Worm (Caenorhabditis elegans) whole organism, L1 larva: ENCODE data around the gene pqn-96.

ENCODE experiments used
- C16A3.4 ChIP-seq: fragments of 150-350 bp; optimal IDR thresholded peaks from 2 replicates; lab custom pipeline; 2014; ENCODE audit warnings: missing biosample characterization, missing genetic modification characterization
- C34B4.2 ChIP-seq: sonication (generic microtip); optimal IDR thresholded peaks from 2 replicates; lab custom pipeline; 2017; ENCODE audit warnings: mild to moderate bottlenecking, missing genetic modification characterization, missing compliant biosample characterization
- aly-2 ChIP-seq: fragments of 150-350 bp; optimal IDR thresholded peaks from 2 replicates; lab custom pipeline; 2014; ENCODE audit warnings: missing biosample characterization, missing genetic modification characterization
- ama-1 ChIP-seq: fragments of 150-350 bp; optimal IDR thresholded peaks from 2 replicates; lab custom pipeline; 2014
- ceh-63 ChIP-seq: fragments of 200-800 bp; sonication (Bioruptor generic); optimal IDR thresholded peaks from 2 replicates; lab custom pipeline; 2018; ENCODE audit warnings: mild to moderate bottlenecking, missing genetic modification characterization, missing compliant biosample characterization
- ceh-8 ChIP-seq: fragments of 200-800 bp; sonication (Bioruptor generic); optimal IDR thresholded peaks from 2 replicates; lab custom pipeline; 2018; ENCODE audit warnings: mild to moderate bottlenecking, missing genetic modification characterization, moderate library complexity, missing compliant biosample characterization
- ceh-82 ChIP-seq, 3 experiments: fragments of 150-350 bp in 1 of 3; sonication (generic microtip) in 2 of 3; optimal IDR thresholded peaks; 2 replicates each; lab custom pipeline; 2014 to 2017; ENCODE audit warnings: missing biosample characterization in 3 of 3, missing genetic modification characterization in 3 of 3
- ces-1 ChIP-seq: fragments of 150-350 bp; optimal IDR thresholded peaks from 2 replicates; lab custom pipeline; 2014; ENCODE audit warnings: missing biosample characterization, missing genetic modification reagents, missing genetic modification characterization
- dpl-1 ChIP-seq, 3 experiments: fragments of 150-350 bp in 2 of 3; sonication (generic microtip) in 1 of 3; optimal IDR thresholded peaks; 2 replicates each; lab custom pipeline; 2014 to 2017; ENCODE audit warnings: missing biosample characterization in 3 of 3, missing genetic modification characterization in 3 of 3, missing genetic modification reagents in 3 of 3
- dsc-1 ChIP-seq: sonication (generic microtip); optimal IDR thresholded peaks from 2 replicates; lab custom pipeline; 2016; ENCODE audit warnings: mild to moderate bottlenecking, missing genetic modification characterization, missing compliant biosample characterization
- efl-1 ChIP-seq, 4 experiments: fragments of 150-350 bp; optimal IDR thresholded peaks in 3 of 4; peaks in 1 of 4; 1 replicate in 1 of 4; 2 replicates in 3 of 4; lab custom pipeline; 2014; ENCODE audit warnings: missing biosample characterization in 2 of 4, missing genetic modification characterization in 2 of 4, missing genetic modification reagents in 2 of 4
- egl-13 ChIP-seq: sonication (generic microtip); optimal IDR thresholded peaks from 2 replicates; lab custom pipeline; 2016; ENCODE audit warnings: missing genotype, missing genetic modification reagents, missing genetic modification characterization, missing compliant biosample characterization
- egl-27 ChIP-seq, 2 experiments: fragments of 150-350 bp in 1 of 2; sonication (generic microtip); optimal IDR thresholded peaks; 3 replicates each; lab custom pipeline; 2017 to 2018; ENCODE audit warnings: missing biosample characterization in 2 of 2, missing genetic modification characterization in 2 of 2, missing genetic modification reagents in 2 of 2
- elt-2 ChIP-seq: sonication (generic microtip); optimal IDR thresholded peaks from 2 replicates; lab custom pipeline; 2016; ENCODE audit warnings: missing genetic modification characterization, mild to moderate bottlenecking, inconsistent platforms, missing compliant biosample characterization, missing genetic modification reagents
- ets-5 ChIP-seq: fragments of 200-800 bp; sonication (Bioruptor generic); IDR thresholded peaks from 2 replicates; pipeline ENCODE4 v1.3.6; 2022; ENCODE audit warnings: missing genetic modification characterization, missing compliant biosample characterization
- fkh-8 ChIP-seq: sonication (generic microtip); optimal IDR thresholded peaks from 2 replicates; lab custom pipeline; 2016; ENCODE audit warnings: mild to moderate bottlenecking, missing genetic modification characterization, missing compliant biosample characterization
- grh-1 ChIP-seq: fragments of 200-800 bp; sonication (Bioruptor generic); IDR thresholded peaks from 2 replicates; pipeline ENCODE4 v1.3.6; 2022; ENCODE audit warnings: missing genetic modification reagents, missing genetic modification characterization, missing compliant biosample characterization
- hlh-4 ChIP-seq: sonication (generic microtip); optimal IDR thresholded peaks from 2 replicates; lab custom pipeline; 2016; ENCODE audit warnings: mild to moderate bottlenecking, missing genetic modification characterization, missing compliant biosample characterization
- isw-1 ChIP-seq: fragments of 200-800 bp; sonication (Bioruptor generic); IDR thresholded peaks from 2 replicates; pipeline ENCODE4 v1.3.6; 2022; ENCODE audit warnings: missing genetic modification characterization, missing compliant biosample characterization
- lin-13 ChIP-seq: fragments of 150-350 bp; optimal IDR thresholded peaks from 2 replicates; lab custom pipeline; 2014; ENCODE audit warnings: missing biosample characterization, missing genetic modification reagents, missing genetic modification characterization
- lin-14 ChIP-seq: fragments of 200-800 bp; sonication (Bioruptor generic); optimal IDR thresholded peaks from 2 replicates; lab custom pipeline; 2018; ENCODE audit warnings: mild to moderate bottlenecking, missing genetic modification characterization, moderate library complexity, missing compliant biosample characterization
- lin-15B ChIP-seq: fragments of 150-350 bp; sonication (generic microtip); optimal IDR thresholded peaks from 3 replicates; lab custom pipeline; 2014; ENCODE audit warnings: missing biosample characterization, missing genetic modification characterization
- lin-35 ChIP-seq, 2 experiments: fragments of 150-350 bp; optimal IDR thresholded peaks; 2 replicates each; lab custom pipeline; 2014; ENCODE audit warnings: missing biosample characterization in 2 of 2, missing genetic modification characterization in 2 of 2, missing genetic modification reagents in 2 of 2
- lin-39 ChIP-seq: fragments of 150-350 bp; optimal IDR thresholded peaks from 2 replicates; lab custom pipeline; 2014; ENCODE audit warnings: missing biosample characterization, missing genetic modification reagents, missing genetic modification characterization
- lir-3 ChIP-seq: sonication (generic microtip); optimal IDR thresholded peaks from 2 replicates; lab custom pipeline; 2016; ENCODE audit warnings: mild to moderate bottlenecking, missing genetic modification characterization, moderate library complexity, missing compliant biosample characterization; ENCODE audit not compliant: poor library complexity
- lsy-2 ChIP-seq, 2 experiments: fragments of 150-350 bp; optimal IDR thresholded peaks; 2 replicates each; lab custom pipeline; 2014; ENCODE audit warnings: missing biosample characterization in 2 of 2, missing genetic modification characterization in 2 of 2
- mef-2 ChIP-seq: fragments of 150-350 bp; optimal IDR thresholded peaks from 2 replicates; lab custom pipeline; 2014; ENCODE audit warnings: missing biosample characterization, missing genetic modification characterization
- nhr-12 ChIP-seq: sonication (generic microtip); optimal IDR thresholded peaks from 2 replicates; lab custom pipeline; 2017; ENCODE audit warnings: missing biosample characterization, missing genetic modification characterization
- nhr-19 ChIP-seq: fragments of 200-800 bp; sonication (Bioruptor generic); conservative IDR thresholded peaks from 2 replicates; pipeline ENCODE4 v1.3.6; 2022; ENCODE audit warnings: missing genetic modification characterization, missing compliant biosample characterization
- nhr-237 ChIP-seq: fragments of 150-350 bp; optimal IDR thresholded peaks from 2 replicates; lab custom pipeline; 2014; ENCODE audit warnings: missing biosample characterization, missing genetic modification characterization
- nhr-28 ChIP-seq: fragments of 150-350 bp; optimal IDR thresholded peaks from 2 replicates; lab custom pipeline; 2014; ENCODE audit warnings: missing biosample characterization, missing genetic modification characterization
- nhr-47 ChIP-seq: sonication (generic microtip); optimal IDR thresholded peaks from 2 replicates; lab custom pipeline; 2016; ENCODE audit warnings: mild to moderate bottlenecking, missing genetic modification characterization, moderate library complexity, missing compliant biosample characterization
- nhr-71 ChIP-seq: sonication (generic microtip); optimal IDR thresholded peaks from 2 replicates; lab custom pipeline; 2016; ENCODE audit warnings: mild to moderate bottlenecking, missing genetic modification characterization, moderate library complexity, missing compliant biosample characterization
- nhr-76 ChIP-seq: sonication (generic microtip); optimal IDR thresholded peaks from 2 replicates; lab custom pipeline; 2017; ENCODE audit warnings: missing biosample characterization, missing genetic modification characterization
- nhr-84 ChIP-seq: sonication (generic microtip); optimal IDR thresholded peaks from 2 replicates; lab custom pipeline; 2017; ENCODE audit warnings: missing biosample characterization, missing genetic modification characterization
- nhr-85 ChIP-seq: sonication (generic microtip); peaks from one replicate; lab custom pipeline; 2016; ENCODE audit warnings: missing genetic modification characterization, inconsistent platforms, missing compliant biosample characterization
- nhr-90 ChIP-seq: sonication (generic microtip); optimal IDR thresholded peaks from 2 replicates; lab custom pipeline; 2016; ENCODE audit warnings: mild to moderate bottlenecking, missing genetic modification characterization, missing compliant biosample characterization; ENCODE audit not compliant: poor library complexity
- pax-3 ChIP-seq: fragments of 200-800 bp; sonication (Bioruptor generic); optimal IDR thresholded peaks from 2 replicates; lab custom pipeline; 2018; ENCODE audit warnings: mild to moderate bottlenecking, missing genetic modification characterization, moderate library complexity, missing compliant biosample characterization
- skn-1 ChIP-seq: fragments of 150-350 bp; optimal IDR thresholded peaks from 2 replicates; lab custom pipeline; 2014; ENCODE audit warnings: missing biosample characterization, missing genetic modification characterization
- snu-23 ChIP-seq: sonication (generic microtip); optimal IDR thresholded peaks from 2 replicates; lab custom pipeline; 2016; ENCODE audit warnings: missing genetic modification characterization, missing compliant biosample characterization
- swsn-7 ChIP-seq: sonication (generic microtip); optimal IDR thresholded peaks from 2 replicates; lab custom pipeline; 2016; ENCODE audit warnings: missing genetic modification characterization, missing compliant biosample characterization
- tlp-1 ChIP-seq: fragments of 150-350 bp; optimal IDR thresholded peaks from 2 replicates; lab custom pipeline; 2014; ENCODE audit warnings: missing biosample characterization, missing genetic modification characterization
- unc-62 ChIP-seq: fragments of 150-350 bp; optimal IDR thresholded peaks from 2 replicates; lab custom pipeline; 2014; ENCODE audit warnings: missing biosample characterization, missing genetic modification reagents, missing genetic modification characterization
- unc-86 ChIP-seq: sonication (generic microtip); optimal IDR thresholded peaks from 2 replicates; lab custom pipeline; 2016; ENCODE audit warnings: missing genetic modification characterization, missing compliant biosample characterization
- xbp-1 ChIP-seq: sonication (generic microtip); optimal IDR thresholded peaks from 2 replicates; lab custom pipeline; 2016; ENCODE audit warnings: missing genetic modification characterization, missing compliant biosample characterization
- zip-4 ChIP-seq: fragments of 200-800 bp; sonication (Bioruptor generic); optimal IDR thresholded peaks from 2 replicates; lab custom pipeline; 2018; ENCODE audit warnings: mild to moderate bottlenecking, missing genetic modification characterization, moderate library complexity, missing compliant biosample characterization
- ztf-4 ChIP-seq: fragments of 150-350 bp; optimal IDR thresholded peaks from 2 replicates; lab custom pipeline; 2014; ENCODE audit warnings: missing biosample characterization, missing genetic modification characterization

Gene pqn-96

ce11 chrIII:8394374-8395302 lies 44.6 kb downstream of the pqn-96 start, which contains the start of gene ZK353.10:
ZK353.10 (minus strand) TSS chrIII:8394424.
- no peak for TF ChIP-seq elt-2 (tag; lab: Kevin White, UChicago)
- TF ChIP-seq nhr-28 (tag; lab: Kevin White, UChicago) = no peak
- no peak for TF ChIP-seq ztf-4
- TF ChIP-seq nhr-71 (tag; lab: Kevin White, UChicago) = peak; percentile 34
- TF ChIP-seq unc-86 (tag; lab: Kevin White, UChicago) = peak; percentile 52
- no peak for TF ChIP-seq egl-27 (tag; optimal IDR thresholded peaks at IDR 0.05; lab: Kevin White, UChicago)
- TF ChIP-seq tlp-1 (tag; lab: Kevin White, UChicago) = no peak
- no peak for TF ChIP-seq lin-39 (tag; lab: Kevin White, UChicago)
- peak; percentile 15 for TF ChIP-seq egl-13
- peak in 1 of 2 experiments; percentile 9 for TF ChIP-seq lsy-2 (tag; optimal IDR thresholded peaks at IDR 0.05; lab: Kevin White, UChicago)
- peak in 1 of 2 experiments; percentile 3 for TF ChIP-seq lin-35 (GFP tag; optimal IDR thresholded peaks at IDR 0.05; lab: Kevin White, UChicago)
- no peak for TF ChIP-seq zip-4 (GFP tag; lab: Kevin White, UChicago)
- TF ChIP-seq ces-1 = no peak
- TF ChIP-seq efl-1 (optimal IDR thresholded peaks at IDR 0.05; lab: Kevin White, UChicago) = no peak
- peak in 1 of 2 experiments; percentile 76 for TF ChIP-seq efl-1 (GFP tag; optimal IDR thresholded peaks at IDR 0.05 in 1 of 2; lab: Kevin White, UChicago)
- peak; percentile 26 for TF ChIP-seq fkh-8 (tag; lab: Kevin White, UChicago)
- peak; percentile 18 for TF ChIP-seq dsc-1 (tag; lab: Kevin White, UChicago)
- no peak for TF ChIP-seq mef-2 (tag; lab: Kevin White, UChicago)
- no peak for TF ChIP-seq nhr-85 (tag; lab: Kevin White, UChicago)
- TF ChIP-seq lin-14 (GFP tag; lab: Kevin White, UChicago) = peak; percentile 68

ce11 chrIII:8392307-8392706 lies 46.9 kb downstream of the pqn-96 start:
- TF ChIP-seq dsc-1 (tag; lab: Kevin White, UChicago) = peak; percentile 71
- peak; percentile 62 for TF ChIP-seq unc-86 (tag; lab: Kevin White, UChicago)
- TF ChIP-seq unc-62 (GFP tag; lab: Kevin White, UChicago) = no peak
- TF ChIP-seq ama-1 (lab: Kevin White, UChicago) = no peak
- TF ChIP-seq lir-3 (tag; lab: Kevin White, UChicago) = no peak
- TF ChIP-seq aly-2 (tag; lab: Kevin White, UChicago) = no peak
- peak; percentile 36 for TF ChIP-seq ceh-8 (GFP tag; lab: Kevin White, UChicago)
- peak in 1 of 3 experiments; percentile 43 for TF ChIP-seq dpl-1 (GFP tag; optimal IDR thresholded peaks at IDR 0.05; lab: Kevin White, UChicago)
- peak; percentile 28 for TF ChIP-seq swsn-7 (tag; lab: Kevin White, UChicago)
- TF ChIP-seq C16A3.4 = no peak
- peak; percentile 47 for TF ChIP-seq snu-23
- TF ChIP-seq egl-13 = peak; percentile 63
- no peak for TF ChIP-seq nhr-76 (tag; lab: Kevin White, UChicago)
- no peak for TF ChIP-seq tlp-1 (tag; lab: Kevin White, UChicago)
- TF ChIP-seq C34B4.2 (tag; lab: Kevin White, UChicago) = no peak
- TF ChIP-seq mef-2 (tag; lab: Kevin White, UChicago) = no peak
- peak; percentile 3 for TF ChIP-seq xbp-1 (tag; lab: Kevin White, UChicago)
- TF ChIP-seq skn-1 = no peak
- peak; percentile 26 for TF ChIP-seq lin-13
- TF ChIP-seq ceh-82 (tag; optimal IDR thresholded peaks at IDR 0.05; lab: Kevin White, UChicago) = peak in 1 of 3 experiments; percentile 61
- TF ChIP-seq ces-1 = peak; percentile 4
- no peak for TF ChIP-seq nhr-237 (tag; lab: Kevin White, UChicago)
- TF ChIP-seq nhr-12 (tag; lab: Kevin White, UChicago) = no peak
- TF ChIP-seq hlh-4 (tag; lab: Kevin White, UChicago) = no peak
- TF ChIP-seq grh-1 = no peak
- TF ChIP-seq ets-5 (GFP tag; lab: Robert Waterston, UW) = no peak
- peak in 1 of 2 experiments; percentile 15 for TF ChIP-seq lin-35 (GFP tag; optimal IDR thresholded peaks at IDR 0.05; lab: Kevin White, UChicago)
- peak; percentile 50 for TF ChIP-seq pax-3 (tag; lab: Kevin White, UChicago)
- TF ChIP-seq isw-1 = peak; percentile 7; the same call in 1 of the 2 replicates
- no peak for TF ChIP-seq nhr-84 (tag; lab: Kevin White, UChicago)
- TF ChIP-seq nhr-19 (GFP tag; lab: Robert Waterston, UW) = no peak
- peak; percentile 42 for TF ChIP-seq nhr-47 (tag; lab: Kevin White, UChicago)
- no peak for TF ChIP-seq ztf-4
- no peak for TF ChIP-seq ceh-63 (GFP tag; lab: Kevin White, UChicago)
- peak; percentile 78 for TF ChIP-seq fkh-8 (tag; lab: Kevin White, UChicago)
- TF ChIP-seq lin-15B = no peak
- no peak for TF ChIP-seq nhr-90 (tag; lab: Kevin White, UChicago)
